Worm (Caenorhabditis elegans): ENCODE measurements around the gene C25G6.1.

DNA sequence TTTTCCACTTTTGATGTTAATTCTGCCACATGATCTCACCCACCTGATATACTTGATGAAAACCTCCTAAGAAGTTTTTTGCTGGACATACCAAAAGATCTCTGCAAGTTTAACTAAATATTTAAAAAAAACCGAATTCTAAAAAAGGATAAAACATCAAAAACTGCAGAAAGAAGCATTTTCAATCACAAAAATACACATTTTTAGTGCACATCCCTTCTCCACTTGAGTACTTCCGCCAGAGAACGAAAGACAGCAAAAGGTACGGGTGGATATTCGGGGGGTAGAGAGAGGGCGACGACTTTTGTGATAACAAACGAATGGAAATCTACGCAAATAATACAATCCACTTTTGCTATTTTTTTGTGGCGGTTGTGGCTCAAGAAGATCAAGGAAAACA is 40.0 kb upstream of the C25G6.1 start, which contains the start of gene C46H3.2:
- TF ChIP-seq repo-1 (tag; optimal IDR thresholded peaks at IDR 0.05) (no peak), unc-62 (GFP tag; optimal IDR thresholded peaks at IDR 0.05) (no peak), snpc-4 (GFP tag; optimal IDR thresholded peaks at IDR 0.05) (no peak), snpc-4 (tag; optimal IDR thresholded peaks at IDR 0.05) (no peak), ceh-100 (GFP tag; IDR thresholded peaks at IDR 0.05) (no peak), gei-17 (GFP tag; optimal IDR thresholded peaks at IDR 0.05) (no peak), nhr-27 (tag; optimal IDR thresholded peaks at IDR 0.05) (no peak), pha-4 (tag; optimal IDR thresholded peaks at IDR 0.05) (no peak), nhr-80 (tag; optimal IDR thresholded peaks at IDR 0.05) (no peak)

All from whole organism, young adult.